Fruit fly (Drosophila melanogaster) whole organism, wandering third instar larva: Measurements from ENCODE around the gene sloth2.

Experiments used
- Abd-B ChIP-seq: fragments of >200 bp; optimal IDR thresholded peaks from 2 replicates; lab custom pipeline; 2017; ENCODE audit warnings: missing biosample characterization, missing genetic modification characterization
- CG32264 ChIP-seq: fragments of 200-800 bp; sonication (Bioruptor generic); optimal IDR thresholded peaks from 2 replicates; lab custom pipeline; 2016; ENCODE audit warnings: missing biosample characterization, missing genetic modification characterization
- CG9705 ChIP-seq: fragments of 200-800 bp; sonication (Bioruptor generic); optimal IDR thresholded peaks from 2 replicates; lab custom pipeline; 2018; ENCODE audit warnings: missing biosample characterization, mild to moderate bottlenecking, missing genetic modification characterization
- CrebA ChIP-seq: fragments of 200-800 bp; sonication (Bioruptor generic); optimal IDR thresholded peaks from 2 replicates; lab custom pipeline; 2016; ENCODE audit warnings: missing biosample characterization, mild to moderate bottlenecking, missing genetic modification characterization, borderline replicate concordance
- Dfd ChIP-seq: fragments of >200 bp; optimal IDR thresholded peaks from 2 replicates; lab custom pipeline; 2017; ENCODE audit warnings: missing biosample characterization, missing genetic modification characterization
- Dif ChIP-seq: fragments of 200-275, 200-300 bp; sonication (Bioruptor generic); optimal IDR thresholded peaks from 2 replicates; lab custom pipeline; 2018; ENCODE audit warnings: missing biosample characterization, missing genetic modification characterization; ENCODE audit not compliant: partially characterized antibody
- GATAd ChIP-seq: sonication (Bioruptor generic); optimal IDR thresholded peaks from 2 replicates; lab custom pipeline; 2016; ENCODE audit warnings: missing biosample characterization, missing genetic modification characterization
- HLH106 ChIP-seq: fragments of 200-800 bp; optimal IDR thresholded peaks from 3 replicates; lab custom pipeline; 2019; ENCODE audit warnings: missing biosample characterization, mild to moderate bottlenecking, missing genetic modification characterization, moderate library complexity
- Hnf4 ChIP-seq: fragments of 200-800 bp; sonication (Bioruptor generic); optimal IDR thresholded peaks from 2 replicates; lab custom pipeline; 2016; ENCODE audit warnings: missing biosample characterization, mild to moderate bottlenecking, missing genetic modification characterization
- Hr78 ChIP-seq: fragments of >200 bp; optimal IDR thresholded peaks from 2 replicates; lab custom pipeline; 2017; ENCODE audit warnings: missing biosample characterization, missing genetic modification characterization
- Hr83 ChIP-seq: fragments of 200-300 bp; sonication (Bioruptor generic); optimal IDR thresholded peaks from 2 replicates; lab custom pipeline; 2016; ENCODE audit warnings: missing biosample characterization, mild to moderate bottlenecking, missing genetic modification characterization, moderate library complexity; ENCODE audit not compliant: poor library complexity, severe bottlenecking
- Jra ChIP-seq: sonication (Bioruptor generic); optimal IDR thresholded peaks from 2 replicates; lab custom pipeline; 2016; ENCODE audit warnings: missing biosample characterization, missing genetic modification characterization
- Mio ChIP-seq: sonication (Bioruptor generic); optimal IDR thresholded peaks from 2 replicates; lab custom pipeline; 2016; ENCODE audit warnings: missing biosample characterization, missing genetic modification characterization
- Myc ChIP-seq: fragments of >200 bp; optimal IDR thresholded peaks from 2 replicates; lab custom pipeline; 2017
- N ChIP-seq: fragments of >200 bp; optimal IDR thresholded peaks from 2 replicates; lab custom pipeline; 2018; ENCODE audit warnings: missing biosample characterization, missing external identifiers, missing genetic modification characterization
- OdsH ChIP-seq: fragments of 200-800 bp; sonication (Bioruptor generic); optimal IDR thresholded peaks from 2 replicates; lab custom pipeline; 2016; ENCODE audit warnings: missing biosample characterization, mild to moderate bottlenecking, missing genetic modification characterization
- Rel ChIP-seq, 2 experiments: fragments of 200-800 bp; sonication (Bioruptor generic) in 1 of 2; optimal IDR thresholded peaks; 2 replicates in 1 of 2; 3 replicates in 1 of 2; lab custom pipeline; 2016 to 2019; ENCODE audit warnings: mild to moderate bottlenecking in 2 of 2, missing biosample characterization in 2 of 2, missing genetic modification characterization in 2 of 2, moderate library complexity in 1 of 2
- Sp1 ChIP-seq: fragments of 200-800 bp; sonication (Bioruptor generic); optimal IDR thresholded peaks from 3 replicates; lab custom pipeline; 2019; ENCODE audit warnings: missing biosample characterization, mild to moderate bottlenecking, missing genetic modification characterization, moderate library complexity
- Vsx2 ChIP-seq: fragments of 200-300, 225-300 bp; sonication (Bioruptor generic); optimal IDR thresholded peaks from 2 replicates; lab custom pipeline; 2018; ENCODE audit warnings: missing biosample characterization, missing genetic modification characterization; ENCODE audit not compliant: partially characterized antibody
- br ChIP-seq: fragments of 200-800 bp; sonication (Bioruptor generic); optimal IDR thresholded peaks from 2 replicates; lab custom pipeline; 2016; ENCODE audit warnings: missing biosample characterization, missing genetic modification characterization
- brk ChIP-seq: fragments of 200-800 bp; sonication (Bioruptor generic); optimal IDR thresholded peaks from 2 replicates; lab custom pipeline; 2016; ENCODE audit warnings: missing biosample characterization, mild to moderate bottlenecking, missing genetic modification characterization
- dl ChIP-seq, 2 experiments: fragments of 175-275, 200-275 bp in 1 of 2; fragments of 200-275 bp in 1 of 2; sonication (Bioruptor generic); optimal IDR thresholded peaks; lab custom pipeline; 2018; ENCODE audit warnings: mild to moderate bottlenecking in 2 of 2, missing biosample characterization in 2 of 2, missing genetic modification characterization in 2 of 2, moderate library complexity in 2 of 2; ENCODE audit not compliant: partially characterized antibody in 2 of 2, insufficient read depth in 1 of 2
- dmrt93B ChIP-seq: fragments of 200-800 bp; sonication (Bioruptor generic); optimal IDR thresholded peaks from 2 replicates; lab custom pipeline; 2018; ENCODE audit warnings: missing biosample characterization, mild to moderate bottlenecking, missing genetic modification characterization
- dsf ChIP-seq: sonication (Bioruptor generic); optimal IDR thresholded peaks from 2 replicates; lab custom pipeline; 2016; ENCODE audit warnings: missing biosample characterization, missing genetic modification characterization, borderline replicate concordance
- ey ChIP-seq: fragments of 200-800 bp; sonication (Bioruptor generic); optimal IDR thresholded peaks from 2 replicates; lab custom pipeline; 2016; ENCODE audit warnings: missing biosample characterization, missing genetic modification characterization
- foxo ChIP-seq, 2 experiments: fragments of 200-800 bp; sonication (Bioruptor generic); optimal IDR thresholded peaks; 2 replicates in 1 of 2; 3 replicates in 1 of 2; lab custom pipeline; 2016 to 2017; ENCODE audit warnings: missing biosample characterization in 2 of 2, missing genetic modification characterization in 2 of 2
- fru ChIP-seq: fragments of 200-800 bp; sonication (Bioruptor generic); optimal IDR thresholded peaks from 3 replicates; lab custom pipeline; 2016; ENCODE audit warnings: missing biosample characterization, mild to moderate bottlenecking, missing genetic modification characterization
- h ChIP-seq: fragments of 200-800 bp; sonication (Bioruptor generic); optimal IDR thresholded peaks from 3 replicates; lab custom pipeline; 2016; ENCODE audit warnings: missing biosample characterization, mild to moderate bottlenecking, missing genetic modification characterization
- jim ChIP-seq: fragments of 175-275, 200-325 bp; sonication (Bioruptor generic); optimal IDR thresholded peaks from 2 replicates; lab custom pipeline; 2016; ENCODE audit warnings: missing biosample characterization, mild to moderate bottlenecking, missing genetic modification characterization
- lola ChIP-seq: fragments of >200 bp; optimal IDR thresholded peaks from 2 replicates; lab custom pipeline; 2017; ENCODE audit warnings: missing biosample characterization, missing genetic modification characterization
- pan ChIP-seq: fragments of >200 bp; optimal IDR thresholded peaks from 2 replicates; lab custom pipeline; 2017
- psq ChIP-seq: fragments of 200-800 bp; sonication (Bioruptor generic); optimal IDR thresholded peaks from 3 replicates; lab custom pipeline; 2017; ENCODE audit warnings: missing biosample characterization, mild to moderate bottlenecking, missing genetic modification characterization, moderate library complexity
- rgr ChIP-seq: fragments of 200-800 bp; sonication (Bioruptor generic); optimal IDR thresholded peaks from 3 replicates; lab custom pipeline; 2016; ENCODE audit warnings: missing biosample characterization, mild to moderate bottlenecking, missing genetic modification characterization
- sage ChIP-seq: fragments of 200-800 bp; sonication (Bioruptor generic); optimal IDR thresholded peaks from 2 replicates; lab custom pipeline; 2016; ENCODE audit warnings: missing biosample characterization, mild to moderate bottlenecking, missing genetic modification characterization
- sv ChIP-seq: fragments of 200-800 bp; sonication (Bioruptor generic); optimal IDR thresholded peaks from 3 replicates; lab custom pipeline; 2016; ENCODE audit warnings: missing biosample characterization, missing genetic modification characterization
- tai ChIP-seq: sonication (Bioruptor generic); optimal IDR thresholded peaks from 2 replicates; lab custom pipeline; 2016; ENCODE audit warnings: missing biosample characterization, missing genetic modification characterization
- usp ChIP-seq: fragments of >200 bp; optimal IDR thresholded peaks from 2 replicates; lab custom pipeline; 2017; ENCODE audit warnings: missing biosample characterization, missing genetic modification characterization
- woc ChIP-seq: sonication (Bioruptor generic); optimal IDR thresholded peaks from 2 replicates; lab custom pipeline; 2016; ENCODE audit warnings: missing biosample characterization, mild to moderate bottlenecking, missing genetic modification characterization

sloth2 gene

dm6 chrX:6969364-6970137 lies 41.6 kb upstream of the sloth2 start, which contains the start of gene CG4586:
Gene CG4586 (plus strand): TSS chrX:6969918.
- TF ChIP-seq Hnf4 (GFP tag; lab: Kevin White, UChicago) (peak; percentile 95), jim (GFP tag; lab: Kevin White, UChicago) (peak; percentile 4), tai (GFP tag; lab: Kevin White, UChicago) (no peak), Dfd (GFP tag; lab: Kevin White, UChicago) (no peak), foxo (GFP tag; optimal IDR thresholded peaks at IDR 0.05; lab: Kevin White, UChicago) (peak; percentile 93 to 95), CrebA (GFP tag; lab: Kevin White, UChicago) (no peak), GATAd (GFP tag; lab: Kevin White, UChicago) (peak; percentile 72), fru (GFP tag; lab: Kevin White, UChicago) (peak; percentile 96), pan (lab: Kevin White, UChicago) (no peak), rgr (GFP tag; lab: Kevin White, UChicago) (peak; percentile 96), Jra (peak; percentile 88), Dif (no peak), CG9705 (GFP tag; lab: Kevin White, UChicago) (peak; percentile 77), brk (peak; percentile 92), lola (GFP tag; lab: Kevin White, UChicago) (no peak), dsf (GFP tag; lab: Kevin White, UChicago) (peak; percentile 77), Hr83 (GFP tag; lab: Kevin White, UChicago) (peak; percentile 88), OdsH (GFP tag; lab: Kevin White, UChicago) (peak; percentile 95), dmrt93B (GFP tag; lab: Kevin White, UChicago) (peak; percentile 79), h (peak; percentile 98), CG32264 (GFP tag; lab: Kevin White, UChicago) (peak; percentile 94), N (GFP tag; lab: Kevin White, UChicago) (no peak), ey (peak; percentile 95), dl (GFP tag; optimal IDR thresholded peaks at IDR 0.05; lab: Kevin White, UChicago; ENCODE audit: insufficient read depth in 1 of 2, partially characterized antibody in 2 of 2) (no peak), woc (GFP tag; lab: Kevin White, UChicago) (peak; percentile 91), sv (GFP tag; lab: Kevin White, UChicago) (peak; percentile 89), usp (GFP tag; lab: Kevin White, UChicago) (no peak), sage (GFP tag; lab: Kevin White, UChicago) (peak; percentile 98), Sp1 (GFP tag; lab: Kevin White, UChicago) (peak; percentile 96), Abd-B (GFP tag; lab: Kevin White, UChicago) (no peak), HLH106 (tag; lab: Kevin White, UChicago) (peak; percentile 93), Rel (GFP tag; optimal IDR thresholded peaks at IDR 0.05; lab: Kevin White, UChicago) (peak; percentile 98), Rel (tag; optimal IDR thresholded peaks at IDR 0.05; lab: Kevin White, UChicago) (peak; percentile 77), Vsx2 (GFP tag; lab: Kevin White, UChicago) (no peak), Mio (GFP tag; lab: Kevin White, UChicago) (peak; percentile 76), psq (GFP tag; lab: Kevin White, UChicago) (peak; percentile 89), Myc (lab: Kevin White, UChicago) (no peak), br (GFP tag; lab: Kevin White, UChicago) (peak; percentile 98), Hr78 (GFP tag; lab: Kevin White, UChicago) (no peak)
- TF ChIP-seq, all 38 proteins: peak for 25

DNA sequence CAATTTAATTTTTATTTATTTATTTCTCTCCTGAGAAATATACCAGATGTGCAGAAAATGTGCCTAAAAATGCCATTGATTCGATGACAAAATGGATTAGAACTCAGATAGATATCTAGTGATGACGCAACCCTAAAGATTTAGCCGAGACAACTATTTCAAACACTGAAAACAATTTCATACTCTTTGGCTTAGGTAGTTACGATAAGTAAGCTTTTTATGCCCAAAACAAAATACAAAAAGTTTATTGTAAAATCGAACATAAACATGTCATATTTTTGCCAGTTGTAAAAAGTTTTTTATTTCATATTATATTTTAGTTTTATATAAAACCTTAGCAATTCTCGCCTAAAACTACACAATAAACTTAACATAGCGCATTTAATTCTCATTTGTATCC lies 37.8 kb upstream of the sloth2 start, which contains the start of gene CG3040:
CG3040 (minus strand) TSS at position 54 of the 400 bp plus-strand sequence.
- peak; percentile 28 for TF ChIP-seq fru (GFP tag; lab: Kevin White, UChicago)
- no peak for TF ChIP-seq br (GFP tag; lab: Kevin White, UChicago)
- TF ChIP-seq dsf (GFP tag; lab: Kevin White, UChicago) = no peak
- TF ChIP-seq Dfd (GFP tag; lab: Kevin White, UChicago) = no peak
- no peak for TF ChIP-seq jim (GFP tag; lab: Kevin White, UChicago)
- TF ChIP-seq ey = no peak
- no peak for TF ChIP-seq CG9705 (GFP tag; lab: Kevin White, UChicago)
- no peak for TF ChIP-seq Hr78 (GFP tag; lab: Kevin White, UChicago)
- TF ChIP-seq Hr83 (GFP tag; lab: Kevin White, UChicago) = no peak
- TF ChIP-seq foxo (GFP tag; optimal IDR thresholded peaks at IDR 0.05; lab: Kevin White, UChicago) = peak in 1 of 2 experiments; percentile 44
- TF ChIP-seq Mio (GFP tag; lab: Kevin White, UChicago) = no peak
- TF ChIP-seq OdsH (GFP tag; lab: Kevin White, UChicago) = no peak
- TF ChIP-seq sv (GFP tag; lab: Kevin White, UChicago) = peak; percentile 3
- no peak for TF ChIP-seq psq (GFP tag; lab: Kevin White, UChicago)
- no peak for TF ChIP-seq Rel (GFP tag; optimal IDR thresholded peaks at IDR 0.05; lab: Kevin White, UChicago)
- TF ChIP-seq Rel (tag; optimal IDR thresholded peaks at IDR 0.05; lab: Kevin White, UChicago) = no peak
- TF ChIP-seq tai (GFP tag; lab: Kevin White, UChicago) = no peak
- no peak for TF ChIP-seq CrebA (GFP tag; lab: Kevin White, UChicago)
- TF ChIP-seq Vsx2 (GFP tag; lab: Kevin White, UChicago) = no peak
- no peak for TF ChIP-seq Abd-B (GFP tag; lab: Kevin White, UChicago)
- peak; percentile 15 for TF ChIP-seq HLH106 (tag; lab: Kevin White, UChicago)
- TF ChIP-seq h = peak; percentile 23
- TF ChIP-seq lola (GFP tag; lab: Kevin White, UChicago) = no peak
- TF ChIP-seq rgr (GFP tag; lab: Kevin White, UChicago) = peak; percentile 30
- no peak for TF ChIP-seq usp (GFP tag; lab: Kevin White, UChicago)
- TF ChIP-seq GATAd (GFP tag; lab: Kevin White, UChicago) = no peak
- no peak for TF ChIP-seq pan (lab: Kevin White, UChicago)
- TF ChIP-seq sage (GFP tag; lab: Kevin White, UChicago) = no peak
- no peak for TF ChIP-seq Dif
- no peak for TF ChIP-seq N (GFP tag; lab: Kevin White, UChicago)
- TF ChIP-seq dmrt93B (GFP tag; lab: Kevin White, UChicago) = no peak
- no peak for TF ChIP-seq CG32264 (GFP tag; lab: Kevin White, UChicago)
- TF ChIP-seq Myc (lab: Kevin White, UChicago) = no peak
- no peak for TF ChIP-seq dl (GFP tag; optimal IDR thresholded peaks at IDR 0.05; lab: Kevin White, UChicago; ENCODE audit: insufficient read depth in 1 of 2, partially characterized antibody in 2 of 2)
- TF ChIP-seq Hnf4 (GFP tag; lab: Kevin White, UChicago) = peak; percentile 36
- TF ChIP-seq Jra = peak; percentile 6
- TF ChIP-seq brk = no peak
- TF ChIP-seq woc (GFP tag; lab: Kevin White, UChicago) = peak; percentile 1
